Worm (Caenorhabditis elegans): ENCODE data around the gene C35C5.8.

DNA sequence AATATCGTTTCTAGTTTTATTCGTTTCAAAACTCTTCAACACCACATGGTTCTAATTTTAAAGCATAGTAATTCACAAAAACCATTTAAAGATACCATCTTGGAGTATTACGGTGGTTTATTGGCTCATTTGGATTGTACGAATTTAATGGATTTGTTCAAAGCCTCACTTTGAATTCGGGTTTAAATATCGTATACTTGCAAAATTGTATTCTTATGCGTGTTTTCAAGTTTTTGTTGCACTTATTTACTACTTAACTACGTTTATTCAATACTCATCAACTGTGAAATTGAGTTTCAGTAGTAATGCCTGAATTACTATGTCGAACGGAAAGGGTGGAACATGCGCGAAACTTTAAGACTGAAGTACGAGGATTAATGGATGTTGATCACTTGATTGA lies 52.0 kb downstream of the C35C5.8 start, which contains the start of gene abts-2:
- TF ChIP-seq elt-1 (tag; optimal IDR thresholded peaks at IDR 0.05) (no peak), unc-39 (tag; optimal IDR thresholded peaks at IDR 0.05) (no peak), ztf-4 (tag; optimal IDR thresholded peaks at IDR 0.05) (no peak)

Measured in whole organism, L3 larva.